Fruit fly (Drosophila melanogaster) whole organism, prepupa: ENCODE results near the gene Taf4.

Experiments
- CG1621 ChIP-seq: fragments of 200-800 bp; sonication (Bioruptor generic); optimal IDR thresholded peaks from 3 replicates; lab custom pipeline; 2018; ENCODE audit warnings: missing biosample characterization, mild to moderate bottlenecking, missing genetic modification characterization
- CG16779 ChIP-seq: fragments of 200-800 bp; sonication (Bioruptor generic); optimal IDR thresholded peaks from 3 replicates; lab custom pipeline; 2017; ENCODE audit warnings: missing biosample characterization, mild to moderate bottlenecking, missing genetic modification characterization
- CG8119 ChIP-seq: fragments of 200-800 bp; sonication (Bioruptor generic); IDR thresholded peaks from 3 replicates; pipeline ENCODE4 v1.3.6; 2022; ENCODE audit warnings: missing biosample characterization, missing genetic modification characterization
- CG8319 ChIP-seq: fragments of 200-800 bp; sonication (Bioruptor generic); optimal IDR thresholded peaks from 3 replicates; lab custom pipeline; 2016; ENCODE audit warnings: missing biosample characterization, missing genetic modification characterization
- OdsH ChIP-seq: fragments of 200-800 bp; sonication (Bioruptor generic); optimal IDR thresholded peaks from 3 replicates; lab custom pipeline; 2016; ENCODE audit warnings: missing biosample characterization, missing genetic modification characterization
- Sox15 ChIP-seq: fragments of 200-800 bp; sonication (Bioruptor generic); optimal IDR thresholded peaks from 3 replicates; lab custom pipeline; 2016; ENCODE audit warnings: missing biosample characterization, missing genetic modification characterization
- acj6 ChIP-seq: fragments of 200-800 bp; sonication (Bioruptor generic); optimal IDR thresholded peaks from 3 replicates; lab custom pipeline; 2016; ENCODE audit warnings: missing biosample characterization, missing genetic modification characterization
- vri ChIP-seq: fragments of 200-800 bp; sonication (Bioruptor generic); optimal IDR thresholded peaks from 3 replicates; lab custom pipeline; 2016; ENCODE audit warnings: missing biosample characterization, mild to moderate bottlenecking, missing genetic modification characterization

DNA sequence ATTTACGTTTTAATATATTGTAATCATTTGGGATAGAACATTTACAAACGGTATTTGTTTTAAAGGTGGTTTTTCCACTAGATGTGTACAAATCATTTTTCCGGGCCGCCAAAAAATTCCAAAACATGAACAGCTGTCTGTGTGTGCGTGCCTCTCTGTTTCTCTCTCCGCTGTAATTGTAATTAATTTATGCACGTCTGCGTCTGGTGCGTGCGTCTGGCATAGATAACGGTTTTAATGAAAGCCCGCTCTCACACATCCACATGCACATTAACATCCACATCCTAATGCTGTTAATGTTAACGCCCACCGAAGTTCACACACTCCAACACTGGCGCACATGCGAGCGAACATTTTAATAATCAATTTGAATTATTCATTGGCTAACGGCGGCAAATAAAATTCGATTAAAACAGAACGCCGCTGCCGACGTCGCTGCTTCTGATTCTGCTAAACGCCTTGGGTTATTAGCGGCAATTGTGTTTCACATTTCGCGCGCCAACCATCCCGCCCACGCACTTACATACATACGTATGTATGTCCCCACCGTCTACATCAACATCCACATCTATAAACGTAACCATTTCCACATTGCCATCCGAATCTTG, 33.0 kb downstream of the Taf4 start:
- TF ChIP-seq CG8119, result no peak
- TF ChIP-seq OdsH (GFP tag; lab: Kevin White, UChicago), result no peak
- TF ChIP-seq CG8319 (GFP tag; lab: Kevin White, UChicago), result no peak
- no peak for TF ChIP-seq CG16779 (tag; lab: Kevin White, UChicago)
- TF ChIP-seq Sox15, result no peak
- no peak for TF ChIP-seq acj6 (GFP tag; lab: Kevin White, UChicago)
- no peak for TF ChIP-seq CG1621
- no peak for TF ChIP-seq vri (GFP tag; lab: Kevin White, UChicago)
